Fruit fly (Drosophila melanogaster) whole organism, embryonic: Measurements from ENCODE around the gene CG13949.
A peak's percentile ranks its signal among the peaks of the same experiment; 100 is the strongest.

Source experiments
- Abd-B ChIP-seq: fragments of 200-800 bp; sonication (Bioruptor generic); optimal IDR thresholded peaks from 2 replicates; lab custom pipeline; 2018; ENCODE audit warnings: missing biosample characterization, mild to moderate bottlenecking, missing genetic modification characterization, moderate library complexity
- Aef1 ChIP-seq: fragments of 200-800 bp; sonication (Bioruptor generic); IDR thresholded peaks from 3 replicates; pipeline ENCODE4 v1.3.6; 2022; ENCODE audit warnings: missing biosample characterization, missing genetic modification characterization
- CG14014 ChIP-seq: fragments of 200-800 bp; sonication (Bioruptor generic); IDR thresholded peaks from 2 replicates; pipeline ENCODE4 v1.3.6; 2022; ENCODE audit warnings: missing biosample characterization, missing genetic modification characterization
- CG15601 ChIP-seq: fragments of 200-800 bp; sonication (Bioruptor generic); optimal IDR thresholded peaks from 3 replicates; lab custom pipeline; 2019; ENCODE audit warnings: missing biosample characterization, mild to moderate bottlenecking, missing genetic modification characterization, moderate library complexity
- CG18476 ChIP-seq: fragments of 200-800 bp; sonication (Bioruptor generic); optimal IDR thresholded peaks from 2 replicates; lab custom pipeline; 2016; ENCODE audit warnings: missing biosample characterization, mild to moderate bottlenecking, missing genetic modification characterization
- CG18764 ChIP-seq: fragments of 200-800 bp; sonication (Bioruptor generic); optimal IDR thresholded peaks from 3 replicates; lab custom pipeline; 2016; ENCODE audit warnings: missing biosample characterization, missing genetic modification characterization
- CG2712 ChIP-seq: fragments of 200-800 bp; optimal IDR thresholded peaks from 3 replicates; lab custom pipeline; 2019; ENCODE audit warnings: missing biosample characterization, mild to moderate bottlenecking, missing genetic modification characterization, moderate library complexity
- CG30020 ChIP-seq: fragments of 200-800 bp; optimal IDR thresholded peaks from 2 replicates; lab custom pipeline; 2019; ENCODE audit warnings: missing biosample characterization, mild to moderate bottlenecking, missing genetic modification characterization, moderate library complexity
- CG3065 ChIP-seq: fragments of 200-800 bp; sonication (Bioruptor generic); optimal IDR thresholded peaks from 2 replicates; lab custom pipeline; 2016; ENCODE audit warnings: missing biosample characterization, missing genetic modification characterization
- CG3281 ChIP-seq: fragments of 200-800 bp; sonication (Bioruptor generic); optimal IDR thresholded peaks from 3 replicates; lab custom pipeline; 2017; ENCODE audit warnings: missing biosample characterization, mild to moderate bottlenecking, missing genetic modification characterization
- CG9215 ChIP-seq: fragments of 200-800 bp; sonication (Bioruptor generic); IDR thresholded peaks from 2 replicates; pipeline ENCODE4 v1.3.6; 2022; ENCODE audit warnings: missing biosample characterization, missing genetic modification characterization
- CG9817 ChIP-seq: fragments of 200-800 bp; sonication (Bioruptor generic); optimal IDR thresholded peaks from 2 replicates; lab custom pipeline; 2018; ENCODE audit warnings: missing biosample characterization, mild to moderate bottlenecking, missing genetic modification characterization, moderate library complexity
- CG9876 ChIP-seq: fragments of 200-800 bp; sonication (Bioruptor generic); optimal IDR thresholded peaks from 2 replicates; lab custom pipeline; 2016; ENCODE audit warnings: missing biosample characterization, missing genetic modification characterization
- CoRest ChIP-seq: fragments of 200-800 bp; sonication (Bioruptor generic); optimal IDR thresholded peaks from 3 replicates; lab custom pipeline; 2018; ENCODE audit warnings: missing biosample characterization, mild to moderate bottlenecking, missing genetic modification characterization, moderate library complexity
- Dip3 ChIP-seq: fragments of 200-800 bp; sonication (Bioruptor generic); optimal IDR thresholded peaks from 3 replicates; lab custom pipeline; 2016; ENCODE audit warnings: missing biosample characterization, missing genetic modification characterization
- Dp ChIP-seq: fragments of 200-800 bp; sonication (Bioruptor generic); optimal IDR thresholded peaks from 2 replicates; lab custom pipeline; 2018; ENCODE audit warnings: missing biosample characterization, mild to moderate bottlenecking, missing genetic modification characterization, moderate library complexity
- Gug ChIP-seq: fragments of 200-800 bp; sonication (Bioruptor generic); IDR thresholded peaks from 4 replicates; pipeline ENCODE4 v1.3.6; 2022; ENCODE audit warnings: missing biosample characterization, missing genetic modification characterization
- HHEX ChIP-seq: fragments of 200-800 bp; sonication (Bioruptor generic); optimal IDR thresholded peaks from 3 replicates; lab custom pipeline; 2017; ENCODE audit warnings: missing biosample characterization, mild to moderate bottlenecking, missing genetic modification characterization, missing genetic modification reagents
- HLH4C ChIP-seq: fragments of 200-800 bp; sonication (Bioruptor generic); IDR thresholded peaks from 3 replicates; pipeline ENCODE4 v1.3.6; 2022; ENCODE audit warnings: missing biosample characterization, missing genetic modification characterization; ENCODE audit not compliant: partially characterized antibody
- HmgD ChIP-seq: fragments of 200-800 bp; sonication (Bioruptor generic); optimal IDR thresholded peaks from 3 replicates; lab custom pipeline; 2016; ENCODE audit warnings: missing biosample characterization, missing genetic modification characterization
- Hr39 ChIP-seq: fragments of >200 bp; optimal IDR thresholded peaks from 2 replicates; lab custom pipeline; 2017
- Kr ChIP-seq: fragments of 200-800 bp; sonication (Bioruptor generic); optimal IDR thresholded peaks from 2 replicates; lab custom pipeline; 2017; ENCODE audit warnings: missing biosample characterization, mild to moderate bottlenecking, missing genetic modification characterization
- NK7.1 ChIP-seq: fragments of 200-800 bp; sonication (Bioruptor generic); optimal IDR thresholded peaks from 3 replicates; lab custom pipeline; 2016; ENCODE audit warnings: missing biosample characterization, missing genetic modification characterization
- Oaz ChIP-seq: fragments of 200-800 bp; sonication (Bioruptor generic); IDR thresholded peaks from 2 replicates; pipeline ENCODE4 v1.3.6; 2022; ENCODE audit warnings: missing biosample characterization, missing genetic modification characterization
- Optix ChIP-seq: fragments of 200-800 bp; sonication (Bioruptor generic); IDR thresholded peaks from 3 replicates; pipeline ENCODE4 v1.3.6; 2022; ENCODE audit warnings: missing biosample characterization, missing genetic modification characterization
- Ravus ChIP-seq: fragments of 200-800 bp; sonication (Bioruptor generic); IDR thresholded peaks from 2 replicates; pipeline ENCODE4 v1.3.6; 2022; ENCODE audit warnings: missing biosample characterization, missing genetic modification characterization
- Sry-δ ChIP-seq: fragments of 200-800 bp; sonication (Bioruptor generic); optimal IDR thresholded peaks from 2 replicates; lab custom pipeline; 2016; ENCODE audit warnings: missing biosample characterization, missing genetic modification characterization
- ap ChIP-seq: fragments of 200-800 bp; sonication (Bioruptor generic); IDR thresholded peaks from 2 replicates; pipeline ENCODE4 v1.3.6; 2022; ENCODE audit warnings: missing biosample characterization, missing genetic modification characterization
- ase ChIP-seq: fragments of 200-800 bp; sonication (Bioruptor generic); IDR thresholded peaks from 3 replicates; pipeline ENCODE4 v1.3.6; 2022; ENCODE audit warnings: missing biosample characterization, missing genetic modification characterization
- bbx ChIP-seq: fragments of 200-800 bp; sonication (Bioruptor generic); IDR thresholded peaks from 2 replicates; pipeline ENCODE4 v1.3.6; 2022; ENCODE audit warnings: missing biosample characterization, missing genetic modification characterization; ENCODE audit not compliant: partially characterized antibody
- bcd ChIP-seq: fragments of 200-800 bp; sonication (Bioruptor generic); optimal IDR thresholded peaks from 2 replicates; lab custom pipeline; 2017; ENCODE audit warnings: missing biosample characterization, mild to moderate bottlenecking, missing genetic modification characterization
- dysf ChIP-seq: fragments of 200-800 bp; sonication (Bioruptor generic); IDR thresholded peaks from 3 replicates; pipeline ENCODE4 v1.3.6; 2022; ENCODE audit warnings: missing biosample characterization, missing genetic modification characterization
- ems ChIP-seq: fragments of 200-800 bp; sonication (Bioruptor generic); optimal IDR thresholded peaks from 3 replicates; lab custom pipeline; 2016; ENCODE audit warnings: missing biosample characterization, missing genetic modification characterization
- jigr1 ChIP-seq: fragments of 200-800 bp; sonication (Bioruptor generic); IDR thresholded peaks from 3 replicates; pipeline ENCODE4 v1.3.6; 2022; ENCODE audit warnings: missing biosample characterization, missing genetic modification characterization
- lilli ChIP-seq: fragments of 200-800 bp; sonication (Bioruptor generic); optimal IDR thresholded peaks from 3 replicates; lab custom pipeline; 2016; ENCODE audit warnings: missing biosample characterization, missing genetic modification characterization
- oc ChIP-seq: fragments of 200-800 bp; sonication (Bioruptor generic); optimal IDR thresholded peaks from 2 replicates; lab custom pipeline; 2018; ENCODE audit warnings: missing biosample characterization, mild to moderate bottlenecking, missing genetic modification characterization, moderate library complexity
- org-1 ChIP-seq: fragments of 200-800 bp; sonication (Bioruptor generic); optimal IDR thresholded peaks from 2 replicates; lab custom pipeline; 2017; ENCODE audit warnings: missing biosample characterization, missing genetic modification characterization
- ranshi ChIP-seq: fragments of 200-800 bp; sonication (Bioruptor generic); IDR thresholded peaks from 2 replicates; pipeline ENCODE4 v1.3.6; 2022; ENCODE audit warnings: missing biosample characterization, missing genetic modification characterization
- ro ChIP-seq: fragments of 200-800 bp; sonication (Bioruptor generic); IDR thresholded peaks from 2 replicates; pipeline ENCODE4 v1.3.6; 2022; ENCODE audit warnings: missing biosample characterization, missing genetic modification characterization
- sc ChIP-seq, 3 experiments: fragments of >200 bp in 2 of 3; fragments of 200-800 bp in 1 of 3; sonication (Bioruptor generic) in 1 of 3; optimal IDR thresholded peaks; 2 replicates in 2 of 3; 3 replicates in 1 of 3; lab custom pipeline; 2017; ENCODE audit warnings: mild to moderate bottlenecking in 1 of 3, missing biosample characterization in 1 of 3, missing genetic modification characterization in 1 of 3, missing genetic modification reagents in 1 of 3
- sens ChIP-seq: fragments of 200-800 bp; sonication (Bioruptor generic); peaks from one replicate; lab custom pipeline; 2016; ENCODE audit warnings: missing biosample characterization, missing genetic modification characterization
- seq ChIP-seq: fragments of 200-800 bp; sonication (Bioruptor generic); IDR thresholded peaks from 2 replicates; pipeline ENCODE4 v1.3.6; 2022; ENCODE audit warnings: missing biosample characterization, missing genetic modification characterization
- so ChIP-seq: fragments of 200-800 bp; sonication (Bioruptor generic); IDR thresholded peaks from 3 replicates; pipeline ENCODE4 v1.3.6; 2022; ENCODE audit warnings: missing biosample characterization, missing genetic modification characterization
- tgo ChIP-seq: fragments of 200-800 bp; sonication (Bioruptor generic); IDR thresholded peaks from 3 replicates; pipeline ENCODE4 v1.3.6; 2022; ENCODE audit warnings: missing biosample characterization, missing genetic modification characterization
- toy ChIP-seq: fragments of 200-800 bp; sonication (Bioruptor generic); IDR thresholded peaks from 2 replicates; pipeline ENCODE4 v1.3.6; 2022; ENCODE audit warnings: missing biosample characterization, missing genetic modification characterization
- trem ChIP-seq: fragments of 200-800 bp; optimal IDR thresholded peaks from 3 replicates; lab custom pipeline; 2019; ENCODE audit warnings: missing biosample characterization, mild to moderate bottlenecking, missing genetic modification characterization, moderate library complexity
- vnd ChIP-seq: fragments of 200-800 bp; sonication (Bioruptor generic); IDR thresholded peaks from 3 replicates; pipeline ENCODE4 v1.3.6; 2022; ENCODE audit warnings: missing biosample characterization, missing genetic modification characterization; ENCODE audit not compliant: partially characterized antibody
- wor ChIP-seq: fragments of 200-800 bp; sonication (Bioruptor generic); IDR thresholded peaks from 2 replicates; pipeline ENCODE4 v1.3.6; 2022; ENCODE audit warnings: missing biosample characterization, missing genetic modification characterization
- yki ChIP-seq: fragments of >200 bp; optimal IDR thresholded peaks from 3 replicates; lab custom pipeline; 2018
- zf30C ChIP-seq: fragments of 200-800 bp; sonication (Bioruptor generic); optimal IDR thresholded peaks from 3 replicates; lab custom pipeline; 2018; ENCODE audit warnings: missing biosample characterization, mild to moderate bottlenecking, missing genetic modification characterization

The CG13949 gene

DNA sequence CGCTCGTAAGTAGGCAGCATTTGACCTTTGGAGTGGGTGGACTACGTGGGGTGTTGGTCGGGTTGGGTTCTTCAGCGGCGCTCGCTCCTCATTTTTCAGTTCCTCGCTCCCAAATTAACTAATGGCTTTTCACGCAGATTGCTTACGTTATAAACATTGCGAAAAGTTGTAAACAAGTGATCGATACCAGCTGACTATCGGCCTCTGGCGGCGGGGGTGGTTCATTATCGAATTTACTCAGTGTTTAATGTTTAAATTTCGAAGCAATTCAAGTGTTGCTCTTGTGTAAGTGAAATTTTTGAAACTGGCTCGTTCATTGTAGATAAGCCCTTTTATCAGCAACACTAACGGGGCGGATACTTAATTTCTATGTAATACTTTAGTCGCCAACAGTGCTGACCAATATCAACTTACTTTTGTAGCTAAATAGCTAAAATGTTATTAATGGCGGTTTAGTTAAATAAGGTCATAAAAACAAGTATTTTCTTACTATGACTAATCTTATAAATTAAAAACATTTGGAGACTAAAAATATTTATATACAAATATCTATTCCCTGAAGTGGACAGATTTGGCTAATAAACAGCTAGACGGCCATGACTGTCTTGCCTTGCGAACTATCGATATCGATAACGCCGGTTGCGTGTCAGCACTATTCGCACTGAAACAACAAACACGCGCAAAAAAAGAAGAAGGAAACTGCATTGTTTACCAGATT is 35.7 kb upstream of the CG13949 start, which contains the start of the genes PGAP2 and Clp (continued):
- no peak for TF ChIP-seq Kr
- TF ChIP-seq CG18764 (GFP tag; lab: Kevin White, UChicago), result peak; percentile 60
- peak; percentile 71 for TF ChIP-seq trem
- TF ChIP-seq CG3281 (GFP tag; lab: Kevin White, UChicago), result peak; percentile 56
- TF ChIP-seq Ravus (GFP tag; lab: Robert Waterston, UW), result peak; percentile 20
- no peak for TF ChIP-seq Dip3
- TF ChIP-seq CG9817 (tag; lab: Kevin White, UChicago), result peak; percentile 83
- no peak for TF ChIP-seq CG9876 (GFP tag; lab: Kevin White, UChicago)
- TF ChIP-seq seq (GFP tag; lab: Robert Waterston, UW), result peak; percentile 38; the same call in 1 of the 2 replicates
- peak; percentile 6 for TF ChIP-seq HHEX (GFP tag; lab: Kevin White, UChicago)
- peak; percentile 82 for TF ChIP-seq lilli (GFP tag; lab: Kevin White, UChicago)
- TF ChIP-seq wor (GFP tag; lab: Robert Waterston, UW), result peak; percentile 61
- TF ChIP-seq NK7.1 (GFP tag; lab: Kevin White, UChicago), result peak; percentile 6
- TF ChIP-seq tgo (GFP tag; lab: Robert Waterston, UW), result peak; percentile 80
- TF ChIP-seq Oaz (GFP tag; lab: Robert Waterston, UW), result peak; percentile 77
- peak; percentile 65 for TF ChIP-seq ase (GFP tag; lab: Robert Waterston, UW)
- TF ChIP-seq oc (tag; lab: Kevin White, UChicago), result peak; percentile 38
- 0 out of 2 replicates have a peak, but pooled peaks have one; percentile 10 for TF ChIP-seq bbx (GFP tag; lab: Robert Waterston, UW)
- TF ChIP-seq Gug (GFP tag; lab: Robert Waterston, UW), result peak; percentile 63; the same call in 3 of the 4 replicates
- peak; percentile 87 for TF ChIP-seq sens (GFP tag; lab: Kevin White, UChicago)
- TF ChIP-seq CG18476 (GFP tag; lab: Kevin White, UChicago), result peak; percentile 53
- no peak for TF ChIP-seq sc (optimal IDR thresholded peaks at IDR 0.05; lab: Kevin White, UChicago)
- TF ChIP-seq sc (GFP tag; optimal IDR thresholded peaks at IDR 0.05; lab: Kevin White, UChicago), result peak; percentile 45
- TF ChIP-seq jigr1 (GFP tag; lab: Robert Waterston, UW), result no peak
- TF ChIP-seq Abd-B (GFP tag; lab: Kevin White, UChicago), result peak; percentile 79
- TF ChIP-seq HLH4C (GFP tag; lab: Robert Waterston, UW), result peak; percentile 71
- TF ChIP-seq bcd (GFP tag; lab: Kevin White, UChicago), result peak; percentile 73
- peak; percentile 58; the same call in 1 of the 3 replicates for TF ChIP-seq so (GFP tag; lab: Robert Waterston, UW)
- peak; percentile 77 for TF ChIP-seq Sry-δ
- TF ChIP-seq toy (GFP tag; lab: Robert Waterston, UW), result peak; percentile 7; the same call in 1 of the 2 replicates
- peak; percentile 30; the same call in 1 of the 2 replicates for TF ChIP-seq ro (GFP tag; lab: Robert Waterston, UW)
- TF ChIP-seq ems (GFP tag; lab: Kevin White, UChicago), result peak; percentile 41
- no peak for TF ChIP-seq yki (lab: Kevin White, UChicago)
- TF ChIP-seq Aef1 (GFP tag; lab: Robert Waterston, UW), result peak; percentile 82
- TF ChIP-seq HmgD (GFP tag; lab: Kevin White, UChicago), result no peak
- peak; percentile 81 for TF ChIP-seq dysf
- peak; percentile 62 for TF ChIP-seq CG15601
- TF ChIP-seq Optix, result no peak; the same call in 2 of the 3 replicates
- peak; percentile 48; the same call in 1 of the 3 replicates for TF ChIP-seq vnd
- peak; percentile 77; the same call in 1 of the 2 replicates for TF ChIP-seq CG9215
- peak; percentile 62; the same call in 1 of the 2 replicates for TF ChIP-seq ap (GFP tag; lab: Robert Waterston, UW)
- peak; percentile 60 for TF ChIP-seq CG30020 (tag; lab: Kevin White, UChicago)
- TF ChIP-seq ranshi (GFP tag; lab: Robert Waterston, UW), result peak; percentile 69
- no peak for TF ChIP-seq Hr39 (lab: Kevin White, UChicago)
- TF ChIP-seq Dp (GFP tag; lab: Kevin White, UChicago), result peak; percentile 17
- TF ChIP-seq zf30C, result no peak
- peak; percentile 19 for TF ChIP-seq CG3065
- no peak; the same call in none of the 2 replicates for TF ChIP-seq CG14014
- peak; percentile 16 for TF ChIP-seq org-1 (GFP tag; lab: Kevin White, UChicago)
- TF ChIP-seq CG2712 (tag; lab: Kevin White, UChicago), result peak; percentile 85
- peak; percentile 87 for TF ChIP-seq CoRest (tag; lab: Kevin White, UChicago)
